Fruit fly (Drosophila melanogaster): Measurements from ENCODE around the gene CG13847.
A peak's percentile ranks its signal among the peaks of the same experiment; 100 is the strongest.

The CG13847 gene

dm6 chr3R:22464611-22465113, 28.7 kb upstream of the CG13847 start, which contains the start of gene CG7054 (continued):
- TF ChIP-seq zen2 (GFP tag; IDR thresholded peaks at IDR 0.05; ENCODE audit: partially characterized antibody): no peak
- no peak for TF ChIP-seq HLH3B (GFP tag; IDR thresholded peaks at IDR 0.05)
- no peak for TF ChIP-seq Ets65A (GFP tag)
- no peak for TF ChIP-seq CG4730 (GFP tag; IDR thresholded peaks at IDR 0.05)
- no peak for TF ChIP-seq CG17328 (GFP tag; IDR thresholded peaks at IDR 0.05)
- no peak for TF ChIP-seq trh (GFP tag; optimal IDR thresholded peaks at IDR 0.05)
- TF ChIP-seq Max (GFP tag; optimal IDR thresholded peaks at IDR 0.05): no peak
- 0 out of 3 replicates have a peak, but pooled peaks have one; percentile 23 for TF ChIP-seq Dbx (GFP tag; IDR thresholded peaks at IDR 0.05)
- no peak for TF ChIP-seq CG2129 (GFP tag; IDR thresholded peaks at IDR 0.05; ENCODE audit: partially characterized antibody)
- no peak for TF ChIP-seq CG13624 (GFP tag; optimal IDR thresholded peaks at IDR 0.05)
- TF ChIP-seq eyg (GFP tag; optimal IDR thresholded peaks at IDR 0.05): no peak
- peak; percentile 34 for TF ChIP-seq gro (GFP tag; optimal IDR thresholded peaks at IDR 0.05)
- TF ChIP-seq CG31388 (GFP tag; optimal IDR thresholded peaks at IDR 0.05): no peak
- TF ChIP-seq Hey (tag; optimal IDR thresholded peaks at IDR 0.05): no peak
- no peak for TF ChIP-seq Usf (GFP tag; optimal IDR thresholded peaks at IDR 0.05)
- no peak for TF ChIP-seq esg (GFP tag; conservative IDR thresholded peaks at IDR 0.05)
- TF ChIP-seq gsb-n (tag; optimal IDR thresholded peaks at IDR 0.05): no peak
- no peak for TF ChIP-seq repo (GFP tag; optimal IDR thresholded peaks at IDR 0.05)
- TF ChIP-seq CG1832 (GFP tag; optimal IDR thresholded peaks at IDR 0.05): no peak
- TF ChIP-seq CG17612 (GFP tag; IDR thresholded peaks at IDR 0.05): no peak
- peak; percentile 51 for TF ChIP-seq PHDP (tag; optimal IDR thresholded peaks at IDR 0.05)
- TF ChIP-seq Tbp (GFP tag; optimal IDR thresholded peaks at IDR 0.05): no peak
- TF ChIP-seq CG8388 (GFP tag; optimal IDR thresholded peaks at IDR 0.05): no peak
- TF ChIP-seq CG11247 (GFP tag; IDR thresholded peaks at IDR 0.05): no peak
- TF ChIP-seq CG11085 (GFP tag; IDR thresholded peaks at IDR 0.05): no peak
- TF ChIP-seq h (optimal IDR thresholded peaks at IDR 0.05): no peak
- TF ChIP-seq seq (GFP tag; IDR thresholded peaks at IDR 0.05): no peak
- TF ChIP-seq CG3838 (GFP tag; optimal IDR thresholded peaks at IDR 0.05): no peak
- TF ChIP-seq CG17912 (GFP tag; optimal IDR thresholded peaks at IDR 0.05): no peak
- no peak for TF ChIP-seq danr (GFP tag; IDR thresholded peaks at IDR 0.05)
- no peak for TF ChIP-seq CG2712 (tag; optimal IDR thresholded peaks at IDR 0.05)
- no peak; the same call in 1 of the 2 replicates for TF ChIP-seq amos (GFP tag; IDR thresholded peaks at IDR 0.05; ENCODE audit: partially characterized antibody)
- TF ChIP-seq CG9817 (tag; optimal IDR thresholded peaks at IDR 0.05): no peak
- no peak for TF ChIP-seq CG15011 (GFP tag; optimal IDR thresholded peaks at IDR 0.05)
- TF ChIP-seq CG34376 (GFP tag; optimal IDR thresholded peaks at IDR 0.05): peak; percentile 91
- TF ChIP-seq D19B (GFP tag; optimal IDR thresholded peaks at IDR 0.05): no peak
- peak; percentile 61 for TF ChIP-seq CG2678 (tag; optimal IDR thresholded peaks at IDR 0.05)
- TF ChIP-seq nerfin-2 (GFP tag; IDR thresholded peaks at IDR 0.05; ENCODE audit: partially characterized antibody): no peak
- TF ChIP-seq knrl (GFP tag; IDR thresholded peaks at IDR 0.05; ENCODE audit: partially characterized antibody): no peak
- no peak for TF ChIP-seq Atf3 (GFP tag; optimal IDR thresholded peaks at IDR 0.05)
- TF ChIP-seq bowl (GFP tag; IDR thresholded peaks at IDR 0.05): no peak
- no peak for TF ChIP-seq z (GFP tag; IDR thresholded peaks at IDR 0.05)
- peak; percentile 17; the same call in 1 of the 2 replicates for TF ChIP-seq Rfx (GFP tag; IDR thresholded peaks at IDR 0.05)
- no peak for TF ChIP-seq lov (optimal IDR thresholded peaks at IDR 0.05)
- no peak for TF ChIP-seq lov (GFP tag; IDR thresholded peaks at IDR 0.05)
- no peak for TF ChIP-seq phol (tag; optimal IDR thresholded peaks at IDR 0.05)
- TF ChIP-seq ap (GFP tag; IDR thresholded peaks at IDR 0.05): no peak
- peak; percentile 41 for TF ChIP-seq CG9932 (GFP tag; IDR thresholded peaks at IDR 0.05)
- TF ChIP-seq CG8944 (GFP tag; optimal IDR thresholded peaks at IDR 0.05): no peak
- no peak for TF ChIP-seq nom (GFP tag; optimal IDR thresholded peaks at IDR 0.05)
- no peak for TF ChIP-seq CG16813 (GFP tag; IDR thresholded peaks at IDR 0.05; ENCODE audit: partially characterized antibody)
- no peak for TF ChIP-seq gsb (GFP tag; IDR thresholded peaks at IDR 0.05)
- TF ChIP-seq ash1 (GFP tag; optimal IDR thresholded peaks at IDR 0.05): no peak

Measured in whole organism, embryonic.